Worm (Caenorhabditis elegans) whole organism, midembryonic: ENCODE data around the gene Y73C8C.4.

Experiments
- flt-1 ChIP-seq: fragments of 200-800 bp; sonication (Bioruptor generic); IDR thresholded peaks from 2 replicates; pipeline ENCODE4 v1.3.6; 2022; ENCODE audit warnings: missing genetic modification characterization, missing compliant biosample characterization
- klf-2 ChIP-seq: fragments of 200-800 bp; sonication (Bioruptor generic); conservative IDR thresholded peaks from 2 replicates; pipeline ENCODE4 v1.3.6; 2022; ENCODE audit warnings: missing genetic modification reagents, missing genetic modification characterization, missing compliant biosample characterization
- med-1 ChIP-seq: sonication (generic microtip); optimal IDR thresholded peaks from 2 replicates; lab custom pipeline; 2017; ENCODE audit warnings: missing genetic modification characterization, mild to moderate bottlenecking, missing compliant biosample characterization, antibody characterized with exemption, missing genetic modification reagents; ENCODE audit not compliant: insufficient read depth
- ref-1 ChIP-seq: fragments of 200-800 bp; sonication (Bioruptor generic); conservative IDR thresholded peaks from 2 replicates; pipeline ENCODE4 v1.3.6; 2022; ENCODE audit warnings: missing genetic modification reagents, missing genetic modification characterization, missing compliant biosample characterization
- tab-1 ChIP-seq: fragments of 200-800 bp; sonication (Bioruptor generic); IDR thresholded peaks from 2 replicates; pipeline ENCODE4 v1.3.6; 2022; ENCODE audit warnings: missing genetic modification characterization, missing compliant biosample characterization
- ztf-23 ChIP-seq: fragments of 200-800 bp; sonication (Bioruptor generic); IDR thresholded peaks from 2 replicates; pipeline ENCODE4 v1.3.6; 2022; ENCODE audit warnings: missing genetic modification reagents, missing genetic modification characterization, missing compliant biosample characterization
- ztf-29 ChIP-seq: fragments of 200-800 bp; sonication (Bioruptor generic); IDR thresholded peaks from 2 replicates; pipeline ENCODE4 v1.3.6; 2022; ENCODE audit warnings: missing genetic modification reagents, missing genetic modification characterization, missing compliant biosample characterization

- TF ChIP-seq ztf-29 (GFP tag; lab: Robert Waterston, UW): no peak
- TF ChIP-seq tab-1: no peak
- TF ChIP-seq ref-1 (GFP tag; lab: Robert Waterston, UW): no peak
- TF ChIP-seq flt-1 (GFP tag; lab: Robert Waterston, UW): no peak
- no peak for TF ChIP-seq ztf-23 (GFP tag; lab: Robert Waterston, UW)
- TF ChIP-seq klf-2 (GFP tag; lab: Robert Waterston, UW): no peak
- TF ChIP-seq med-1 (GFP tag; lab: Kevin White, UChicago): no peak
Measured at ce11 chrV:3146932-3147331, 45.0 kb upstream of the Y73C8C.4 start, which contains the start of gene srab-11.
